Worm (Caenorhabditis elegans): Measurements from ENCODE around the gene nlp-82.

DNA sequence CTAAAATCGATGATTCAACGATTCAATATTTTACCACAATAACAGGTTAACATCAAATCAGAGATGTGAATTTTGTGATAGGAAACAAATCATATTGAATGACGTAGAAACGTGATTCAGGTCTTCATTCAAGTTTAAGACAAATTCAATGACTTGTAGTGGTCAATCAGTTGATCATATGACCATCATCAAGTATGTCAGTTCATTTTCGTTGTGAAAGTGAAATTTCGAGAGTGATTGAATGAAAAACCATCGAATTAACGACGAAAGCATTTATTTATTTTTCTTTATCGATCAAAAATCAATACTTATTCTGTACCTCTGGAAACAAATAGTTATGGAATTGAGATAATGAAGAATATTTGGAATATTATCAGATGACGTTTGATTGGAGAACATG lies 2.6 kb downstream of the nlp-82 start:
- TF ChIP-seq lin-29 (GFP tag; IDR thresholded peaks at IDR 0.05) (no peak), mes-2 (tag; optimal IDR thresholded peaks at IDR 0.05; ENCODE audit: poor library complexity, severe bottlenecking) (no peak), hmg-1.1 (GFP tag; IDR thresholded peaks at IDR 0.05) (no peak), nhr-77 (tag; optimal IDR thresholded peaks at IDR 0.05) (no peak), zfp-2 (tag; optimal IDR thresholded peaks at IDR 0.05) (no peak), ZK546.5 (tag; optimal IDR thresholded peaks at IDR 0.05) (no peak)

All from whole organism, L4 larva.